Fruit fly (Drosophila melanogaster): ENCODE data around the gene CG31226.

The CG31226 gene

DNA sequence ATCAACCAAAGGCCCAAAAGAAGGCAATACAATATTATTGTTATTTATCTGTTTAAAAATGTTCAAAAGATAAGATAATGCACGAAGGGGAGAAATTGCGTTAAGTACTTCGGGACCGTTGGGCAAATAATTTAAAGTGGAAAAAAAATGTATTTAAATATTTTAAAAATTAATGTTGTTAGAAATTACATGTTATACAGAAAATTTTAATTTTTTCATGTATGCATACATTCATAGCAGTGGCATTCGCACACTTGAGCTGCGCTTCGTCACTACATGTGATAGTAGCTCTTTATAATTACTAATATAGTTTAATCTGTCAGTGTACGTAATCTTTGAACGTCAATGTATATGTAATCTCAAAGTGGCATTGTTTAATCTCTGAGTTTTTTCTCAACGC, 43.6 kb upstream of the CG31226 start (continued):
- no peak for TF ChIP-seq Nf-YC (tag; optimal IDR thresholded peaks at IDR 0.05)
- TF ChIP-seq bab2 (GFP tag; optimal IDR thresholded peaks at IDR 0.05), result no peak
- TF ChIP-seq Camta (GFP tag; optimal IDR thresholded peaks at IDR 0.05), result no peak
- TF ChIP-seq Sry-δ (GFP tag; optimal IDR thresholded peaks at IDR 0.05), result no peak
- peak; percentile 18 for TF ChIP-seq D19B (GFP tag; optimal IDR thresholded peaks at IDR 0.05)
- TF ChIP-seq ATbp (GFP tag; optimal IDR thresholded peaks at IDR 0.05), result no peak
- no peak for TF ChIP-seq CG9437 (GFP tag; optimal IDR thresholded peaks at IDR 0.05)
- no peak for TF ChIP-seq gro (GFP tag; optimal IDR thresholded peaks at IDR 0.05)
- TF ChIP-seq ase (GFP tag; IDR thresholded peaks at IDR 0.05), result peak; percentile 65; the same call in 2 of the 3 replicates
- TF ChIP-seq CG4707 (GFP tag; optimal IDR thresholded peaks at IDR 0.05), result no peak
- TF ChIP-seq wek (GFP tag; optimal IDR thresholded peaks at IDR 0.05), result no peak
- peak; percentile 76 for TF ChIP-seq Gug (GFP tag; IDR thresholded peaks at IDR 0.05)
- no peak for TF ChIP-seq CG18476 (GFP tag; optimal IDR thresholded peaks at IDR 0.05)
- TF ChIP-seq kah (GFP tag; optimal IDR thresholded peaks at IDR 0.05), result no peak
- no peak for TF ChIP-seq Hey (tag; optimal IDR thresholded peaks at IDR 0.05)
- no peak for TF ChIP-seq odd (GFP tag; optimal IDR thresholded peaks at IDR 0.05)
- TF ChIP-seq CG2889 (GFP tag; IDR thresholded peaks at IDR 0.05), result no peak
- no peak for TF ChIP-seq CG13287 (GFP tag; IDR thresholded peaks at IDR 0.05; ENCODE audit: partially characterized antibody)
- no peak for TF ChIP-seq fru (optimal IDR thresholded peaks at IDR 0.05)
- no peak for TF ChIP-seq CG8478 (optimal IDR thresholded peaks at IDR 0.05)
- TF ChIP-seq CG7372 (GFP tag; IDR thresholded peaks at IDR 0.05), result peak; percentile 67
- no peak for TF ChIP-seq slou (GFP tag; optimal IDR thresholded peaks at IDR 0.05)
- peak; percentile 16 for TF ChIP-seq Hmr (GFP tag; optimal IDR thresholded peaks at IDR 0.05)
- peak; percentile 79 for TF ChIP-seq lmd (GFP tag; IDR thresholded peaks at IDR 0.05)
- TF ChIP-seq sim (GFP tag; IDR thresholded peaks at IDR 0.05), result no peak
- no peak for TF ChIP-seq CG9876 (GFP tag; optimal IDR thresholded peaks at IDR 0.05)
- no peak for TF ChIP-seq dati (GFP tag; IDR thresholded peaks at IDR 0.05)
- no peak for TF ChIP-seq Pdp1 (GFP tag; optimal IDR thresholded peaks at IDR 0.05)
- peak; percentile 7; the same call in 1 of the 2 replicates for TF ChIP-seq CG14014 (GFP tag; IDR thresholded peaks at IDR 0.05)
- TF ChIP-seq CG15514 (GFP tag; optimal IDR thresholded peaks at IDR 0.05), result peak; percentile 22
- no peak for TF ChIP-seq lilli (GFP tag; optimal IDR thresholded peaks at IDR 0.05)
- no peak for TF ChIP-seq ato (GFP tag; IDR thresholded peaks at IDR 0.05; ENCODE audit: partially characterized antibody)
- TF ChIP-seq CG13775 (GFP tag; optimal IDR thresholded peaks at IDR 0.05), result no peak
- TF ChIP-seq gce (GFP tag; IDR thresholded peaks at IDR 0.05), result peak; percentile 39; the same call in 1 of the 3 replicates
- TF ChIP-seq Dfd (GFP tag; optimal IDR thresholded peaks at IDR 0.05), result no peak
- TF ChIP-seq CG34376 (GFP tag; optimal IDR thresholded peaks at IDR 0.05), result no peak
- TF ChIP-seq chn (GFP tag; optimal IDR thresholded peaks at IDR 0.05), result no peak
- peak; percentile 33; the same call in 1 of the 3 replicates for TF ChIP-seq CG14050 (GFP tag; IDR thresholded peaks at IDR 0.05)
- TF ChIP-seq CG31224 (GFP tag; IDR thresholded peaks at IDR 0.05), result peak; percentile 37; the same call in 1 of the 2 replicates
- TF ChIP-seq Six4 (GFP tag; optimal IDR thresholded peaks at IDR 0.05), result no peak
- no peak for TF ChIP-seq CG10147 (GFP tag; optimal IDR thresholded peaks at IDR 0.05)
- no peak for TF ChIP-seq CG1832 (GFP tag; optimal IDR thresholded peaks at IDR 0.05)
- TF ChIP-seq Kr (GFP tag; optimal IDR thresholded peaks at IDR 0.05), result no peak
- TF ChIP-seq CG18262 (tag; optimal IDR thresholded peaks at IDR 0.05), result no peak
- no peak for TF ChIP-seq CG17385 (GFP tag; optimal IDR thresholded peaks at IDR 0.05)
- no peak for TF ChIP-seq nau (GFP tag; optimal IDR thresholded peaks at IDR 0.05)
- no peak for TF ChIP-seq CG10565 (GFP tag; optimal IDR thresholded peaks at IDR 0.05)
- TF ChIP-seq CG31441 (GFP tag; IDR thresholded peaks at IDR 0.05), result peak; percentile 55
- no peak for TF ChIP-seq Gsc (GFP tag; IDR thresholded peaks at IDR 0.05)
- no peak for TF ChIP-seq Lhr (GFP tag; optimal IDR thresholded peaks at IDR 0.05)
- no peak for TF ChIP-seq CG12071 (GFP tag; optimal IDR thresholded peaks at IDR 0.05)
- TF ChIP-seq CoRest (tag; optimal IDR thresholded peaks at IDR 0.05), result no peak
